Worm (Caenorhabditis elegans) whole organism, L1 larva: ENCODE data around the gene T19H5.4.

Experiments used
- C04F5.9 ChIP-seq: sonication (generic microtip); optimal IDR thresholded peaks from 2 replicates; lab custom pipeline; 2016; ENCODE audit warnings: missing genetic modification characterization, missing compliant biosample characterization
- C16A3.4 ChIP-seq: fragments of 150-350 bp; optimal IDR thresholded peaks from 2 replicates; lab custom pipeline; 2014; ENCODE audit warnings: missing biosample characterization, missing genetic modification characterization
- C34B4.2 ChIP-seq: sonication (generic microtip); optimal IDR thresholded peaks from 2 replicates; lab custom pipeline; 2017; ENCODE audit warnings: mild to moderate bottlenecking, missing genetic modification characterization, missing compliant biosample characterization
- F16B12.6 ChIP-seq: fragments of 150-350 bp; optimal IDR thresholded peaks from 2 replicates; lab custom pipeline; 2014; ENCODE audit warnings: missing biosample characterization, missing genetic modification characterization
- Y116A8C.19 ChIP-seq: sonication (generic microtip); optimal IDR thresholded peaks from 2 replicates; lab custom pipeline; 2016; ENCODE audit warnings: missing compliant biosample characterization, missing genetic modification characterization, borderline replicate concordance
- aha-1 ChIP-seq: fragments of 150-350 bp; optimal IDR thresholded peaks from 2 replicates; lab custom pipeline; 2014; ENCODE audit warnings: missing biosample characterization, missing genetic modification characterization
- alr-1 ChIP-seq: fragments of 200-800 bp; sonication (Bioruptor generic); optimal IDR thresholded peaks from 2 replicates; lab custom pipeline; 2018; ENCODE audit warnings: borderline replicate concordance, mild to moderate bottlenecking, missing genetic modification characterization, missing compliant biosample characterization
- aly-2 ChIP-seq: fragments of 150-350 bp; optimal IDR thresholded peaks from 2 replicates; lab custom pipeline; 2014; ENCODE audit warnings: missing biosample characterization, missing genetic modification characterization
- ama-1 ChIP-seq: fragments of 150-350 bp; optimal IDR thresholded peaks from 2 replicates; lab custom pipeline; 2014
- ceh-63 ChIP-seq: fragments of 200-800 bp; sonication (Bioruptor generic); optimal IDR thresholded peaks from 2 replicates; lab custom pipeline; 2018; ENCODE audit warnings: mild to moderate bottlenecking, missing genetic modification characterization, missing compliant biosample characterization
- ceh-8 ChIP-seq: fragments of 200-800 bp; sonication (Bioruptor generic); optimal IDR thresholded peaks from 2 replicates; lab custom pipeline; 2018; ENCODE audit warnings: mild to moderate bottlenecking, missing genetic modification characterization, moderate library complexity, missing compliant biosample characterization
- ceh-88 ChIP-seq: fragments of 200-800 bp; sonication (Bioruptor generic); IDR thresholded peaks from 2 replicates; pipeline ENCODE4 v1.3.6; 2022; ENCODE audit warnings: missing genetic modification characterization, missing compliant biosample characterization
- ceh-90 ChIP-seq: sonication (generic microtip); optimal IDR thresholded peaks from 2 replicates; lab custom pipeline; 2016; ENCODE audit warnings: missing genetic modification characterization, missing compliant biosample characterization
- efl-1 ChIP-seq, 4 experiments: fragments of 150-350 bp; optimal IDR thresholded peaks in 3 of 4; peaks in 1 of 4; 1 replicate in 1 of 4; 2 replicates in 3 of 4; lab custom pipeline; 2014; ENCODE audit warnings: missing biosample characterization in 2 of 4, missing genetic modification characterization in 2 of 4, missing genetic modification reagents in 2 of 4
- efl-3 ChIP-seq: fragments of 200-800 bp; sonication (Bioruptor generic); optimal IDR thresholded peaks from 2 replicates; lab custom pipeline; 2018; ENCODE audit warnings: mild to moderate bottlenecking, missing genetic modification characterization, missing compliant biosample characterization
- egl-27 ChIP-seq, 2 experiments: fragments of 150-350 bp in 1 of 2; sonication (generic microtip); optimal IDR thresholded peaks; 3 replicates each; lab custom pipeline; 2017 to 2018; ENCODE audit warnings: missing biosample characterization in 2 of 2, missing genetic modification characterization in 2 of 2, missing genetic modification reagents in 2 of 2
- elt-3 ChIP-seq, 6 experiments: fragments of 150-350 bp in 1 of 6; sonication (generic microtip); optimal IDR thresholded peaks; 2 replicates each; lab custom pipeline; 2017 to 2018; ENCODE audit warnings: missing biosample characterization in 6 of 6, missing genetic modification characterization in 6 of 6, inconsistent platforms in 1 of 6
- ets-5 ChIP-seq: fragments of 200-800 bp; sonication (Bioruptor generic); IDR thresholded peaks from 2 replicates; pipeline ENCODE4 v1.3.6; 2022; ENCODE audit warnings: missing genetic modification characterization, missing compliant biosample characterization
- fkh-10 ChIP-seq: sonication (generic microtip); optimal IDR thresholded peaks from 2 replicates; lab custom pipeline; 2017; ENCODE audit warnings: missing biosample characterization, missing genetic modification reagents, missing genetic modification characterization
- grh-1 ChIP-seq: fragments of 200-800 bp; sonication (Bioruptor generic); IDR thresholded peaks from 2 replicates; pipeline ENCODE4 v1.3.6; 2022; ENCODE audit warnings: missing genetic modification reagents, missing genetic modification characterization, missing compliant biosample characterization
- hpl-2 ChIP-seq: fragments of 150-350 bp; optimal IDR thresholded peaks from 2 replicates; lab custom pipeline; 2014; ENCODE audit warnings: missing biosample characterization, missing genetic modification reagents, missing genetic modification characterization
- irx-1 ChIP-seq: sonication (generic microtip); optimal IDR thresholded peaks from 2 replicates; lab custom pipeline; 2016; ENCODE audit warnings: missing genetic modification characterization, missing compliant biosample characterization
- isw-1 ChIP-seq: fragments of 200-800 bp; sonication (Bioruptor generic); IDR thresholded peaks from 2 replicates; pipeline ENCODE4 v1.3.6; 2022; ENCODE audit warnings: missing genetic modification characterization, missing compliant biosample characterization
- lin-14 ChIP-seq: fragments of 200-800 bp; sonication (Bioruptor generic); optimal IDR thresholded peaks from 2 replicates; lab custom pipeline; 2018; ENCODE audit warnings: mild to moderate bottlenecking, missing genetic modification characterization, moderate library complexity, missing compliant biosample characterization
- lin-35 ChIP-seq, 2 experiments: fragments of 150-350 bp; optimal IDR thresholded peaks; 2 replicates each; lab custom pipeline; 2014; ENCODE audit warnings: missing biosample characterization in 2 of 2, missing genetic modification characterization in 2 of 2, missing genetic modification reagents in 2 of 2
- lin-39 ChIP-seq: fragments of 150-350 bp; optimal IDR thresholded peaks from 2 replicates; lab custom pipeline; 2014; ENCODE audit warnings: missing biosample characterization, missing genetic modification reagents, missing genetic modification characterization
- lsy-2 ChIP-seq, 2 experiments: fragments of 150-350 bp; optimal IDR thresholded peaks; 2 replicates each; lab custom pipeline; 2014; ENCODE audit warnings: missing biosample characterization in 2 of 2, missing genetic modification characterization in 2 of 2
- mab-9 ChIP-seq: fragments of 200-800 bp; sonication (Bioruptor generic); IDR thresholded peaks from 2 replicates; pipeline ENCODE4 v1.3.6; 2022; ENCODE audit warnings: missing genetic modification reagents, missing genetic modification characterization, missing compliant biosample characterization
- mep-1 ChIP-seq: fragments of 150-350 bp; optimal IDR thresholded peaks from 2 replicates; lab custom pipeline; 2014; ENCODE audit warnings: missing biosample characterization, missing genetic modification characterization
- nhr-19 ChIP-seq: fragments of 200-800 bp; sonication (Bioruptor generic); conservative IDR thresholded peaks from 2 replicates; pipeline ENCODE4 v1.3.6; 2022; ENCODE audit warnings: missing genetic modification characterization, missing compliant biosample characterization
- nhr-20 ChIP-seq: sonication (generic microtip); optimal IDR thresholded peaks from 2 replicates; lab custom pipeline; 2016; ENCODE audit warnings: mild to moderate bottlenecking, missing genetic modification characterization, missing compliant biosample characterization
- nhr-237 ChIP-seq: fragments of 150-350 bp; optimal IDR thresholded peaks from 2 replicates; lab custom pipeline; 2014; ENCODE audit warnings: missing biosample characterization, missing genetic modification characterization
- nhr-71 ChIP-seq: sonication (generic microtip); optimal IDR thresholded peaks from 2 replicates; lab custom pipeline; 2016; ENCODE audit warnings: mild to moderate bottlenecking, missing genetic modification characterization, moderate library complexity, missing compliant biosample characterization
- nhr-76 ChIP-seq: sonication (generic microtip); optimal IDR thresholded peaks from 2 replicates; lab custom pipeline; 2017; ENCODE audit warnings: missing biosample characterization, missing genetic modification characterization
- nhr-77 ChIP-seq: fragments of 150-350 bp; optimal IDR thresholded peaks from 2 replicates; lab custom pipeline; 2014; ENCODE audit warnings: missing biosample characterization, missing genetic modification characterization
- pag-3 ChIP-seq: sonication (generic microtip); optimal IDR thresholded peaks from 2 replicates; lab custom pipeline; 2017; ENCODE audit warnings: missing genetic modification characterization, mild to moderate bottlenecking, missing compliant biosample characterization, antibody characterized with exemption, borderline replicate concordance; ENCODE audit not compliant: insufficient read depth
- pax-3 ChIP-seq: fragments of 200-800 bp; sonication (Bioruptor generic); optimal IDR thresholded peaks from 2 replicates; lab custom pipeline; 2018; ENCODE audit warnings: mild to moderate bottlenecking, missing genetic modification characterization, moderate library complexity, missing compliant biosample characterization
- rnt-1 ChIP-seq: sonication (generic microtip); optimal IDR thresholded peaks from 2 replicates; lab custom pipeline; 2016; ENCODE audit warnings: mild to moderate bottlenecking, missing genetic modification characterization, moderate library complexity, missing compliant biosample characterization
- skn-1 ChIP-seq: fragments of 150-350 bp; optimal IDR thresholded peaks from 2 replicates; lab custom pipeline; 2014; ENCODE audit warnings: missing biosample characterization, missing genetic modification characterization
- snu-23 ChIP-seq: sonication (generic microtip); optimal IDR thresholded peaks from 2 replicates; lab custom pipeline; 2016; ENCODE audit warnings: missing genetic modification characterization, missing compliant biosample characterization
- sox-4 ChIP-seq: sonication (generic microtip); optimal IDR thresholded peaks from 2 replicates; lab custom pipeline; 2016; ENCODE audit warnings: missing genetic modification characterization, missing compliant biosample characterization
- sup-37 ChIP-seq: fragments of 200-800 bp; sonication (Bioruptor generic); optimal IDR thresholded peaks from 2 replicates; lab custom pipeline; 2018; ENCODE audit warnings: mild to moderate bottlenecking, missing genetic modification characterization, missing compliant biosample characterization
- tlp-1 ChIP-seq: fragments of 150-350 bp; optimal IDR thresholded peaks from 2 replicates; lab custom pipeline; 2014; ENCODE audit warnings: missing biosample characterization, missing genetic modification characterization
- unc-130 ChIP-seq: fragments of 150-350 bp; optimal IDR thresholded peaks from 2 replicates; lab custom pipeline; 2017; ENCODE audit warnings: missing biosample characterization, missing genetic modification characterization, inconsistent platforms
- unc-30 ChIP-seq: sonication (generic microtip); optimal IDR thresholded peaks from 2 replicates; lab custom pipeline; 2017; ENCODE audit warnings: missing biosample characterization, missing genetic modification characterization
- unc-62 ChIP-seq: fragments of 150-350 bp; optimal IDR thresholded peaks from 2 replicates; lab custom pipeline; 2014; ENCODE audit warnings: missing biosample characterization, missing genetic modification reagents, missing genetic modification characterization
- unc-98 ChIP-seq: fragments of 200-800 bp; sonication (Bioruptor generic); IDR thresholded peaks from 2 replicates; pipeline ENCODE4 v1.3.6; 2022; ENCODE audit warnings: missing genetic modification characterization, missing compliant biosample characterization
- vab-15 ChIP-seq: sonication (generic microtip); optimal IDR thresholded peaks from 2 replicates; lab custom pipeline; 2017; ENCODE audit warnings: missing genotype, mild to moderate bottlenecking, missing genetic modification characterization, missing compliant biosample characterization
- xbp-1 ChIP-seq: sonication (generic microtip); optimal IDR thresholded peaks from 2 replicates; lab custom pipeline; 2016; ENCODE audit warnings: missing genetic modification characterization, missing compliant biosample characterization
- zag-1 ChIP-seq: fragments of 150-350 bp; optimal IDR thresholded peaks from 2 replicates; lab custom pipeline; 2014; ENCODE audit warnings: missing biosample characterization, missing genetic modification characterization
- ztf-4 ChIP-seq: fragments of 150-350 bp; optimal IDR thresholded peaks from 2 replicates; lab custom pipeline; 2014; ENCODE audit warnings: missing biosample characterization, missing genetic modification characterization

T19H5.4 gene

DNA sequence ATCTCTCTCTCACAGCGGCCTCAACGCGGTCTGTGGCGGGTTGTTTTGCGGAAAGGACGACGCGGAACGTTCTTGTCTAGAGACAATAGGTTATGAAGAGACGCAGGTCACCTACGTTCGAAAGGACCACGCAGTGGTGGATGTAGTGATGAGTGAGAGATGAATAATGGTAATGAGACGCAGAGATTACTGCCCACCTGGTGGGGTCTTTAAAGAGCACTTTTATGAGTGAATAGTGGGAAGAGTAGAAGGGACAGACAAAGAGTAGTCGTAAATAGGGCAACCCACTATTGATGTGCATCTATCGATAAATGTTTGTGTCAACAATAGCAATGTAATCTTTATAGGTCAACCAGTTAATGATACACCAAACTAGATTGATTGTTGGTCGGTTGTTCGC, 3.9 kb upstream of the T19H5.4 start:
- TF ChIP-seq ceh-90 (tag; lab: Kevin White, UChicago) = no peak
- no peak for TF ChIP-seq grh-1 (GFP tag; lab: Robert Waterston, UW)
- TF ChIP-seq nhr-20 = no peak
- TF ChIP-seq xbp-1 (tag; lab: Kevin White, UChicago) = no peak
- TF ChIP-seq unc-98 (GFP tag; lab: Robert Waterston, UW) = no peak
- no peak for TF ChIP-seq nhr-237 (tag; lab: Kevin White, UChicago)
- TF ChIP-seq aha-1 = no peak
- TF ChIP-seq nhr-19 = no peak
- TF ChIP-seq C04F5.9 (tag; lab: Kevin White, UChicago) = no peak
- TF ChIP-seq ama-1 (lab: Kevin White, UChicago) = no peak
- no peak for TF ChIP-seq sup-37 (GFP tag; lab: Kevin White, UChicago)
- TF ChIP-seq snu-23 (GFP tag; lab: Kevin White, UChicago) = no peak
- TF ChIP-seq rnt-1 (tag; lab: Kevin White, UChicago) = no peak
- TF ChIP-seq ztf-4 (tag; lab: Kevin White, UChicago) = no peak
- TF ChIP-seq alr-1 (tag; lab: Kevin White, UChicago) = no peak
- no peak for TF ChIP-seq sox-4
- no peak for TF ChIP-seq nhr-77 (tag; lab: Kevin White, UChicago)

DNA sequence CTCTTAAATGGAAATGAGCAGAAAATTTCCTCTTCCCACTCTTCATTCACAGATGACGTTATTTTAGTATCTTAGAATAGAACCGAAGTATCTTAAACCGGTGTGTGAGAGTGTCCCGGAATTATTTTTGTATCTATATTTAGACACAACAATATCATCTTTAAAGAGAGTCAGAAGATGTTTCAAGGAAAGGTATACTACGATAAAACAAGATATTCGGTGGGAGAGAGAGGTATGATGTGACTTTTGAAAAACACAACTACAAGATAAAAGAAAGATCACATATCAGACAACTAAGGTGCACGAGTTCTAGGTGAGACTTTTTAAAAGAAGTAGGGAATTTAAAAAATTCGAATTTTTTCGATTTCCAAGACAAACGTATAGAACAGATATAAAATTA, 3.4 kb upstream of the T19H5.4 start:
- TF ChIP-seq unc-130 (tag; lab: Kevin White, UChicago) = no peak
- TF ChIP-seq pag-3 (tag; lab: Kevin White, UChicago) = no peak
- TF ChIP-seq tlp-1 = no peak
- no peak for TF ChIP-seq C04F5.9 (tag; lab: Kevin White, UChicago)
- TF ChIP-seq nhr-20 = peak; percentile 61
- no peak for TF ChIP-seq ets-5 (GFP tag; lab: Robert Waterston, UW)
- TF ChIP-seq fkh-10 (GFP tag; lab: Kevin White, UChicago) = no peak
- TF ChIP-seq unc-98 (GFP tag; lab: Robert Waterston, UW) = no peak
- no peak for TF ChIP-seq snu-23 (GFP tag; lab: Kevin White, UChicago)
- no peak for TF ChIP-seq isw-1
- TF ChIP-seq C34B4.2 (tag; lab: Kevin White, UChicago) = no peak
- no peak for TF ChIP-seq unc-62
- TF ChIP-seq lsy-2 (tag; optimal IDR thresholded peaks at IDR 0.05; lab: Kevin White, UChicago) = peak in 1 of 2 experiments; percentile 24
- no peak for TF ChIP-seq rnt-1 (tag; lab: Kevin White, UChicago)
- no peak for TF ChIP-seq F16B12.6
- no peak for TF ChIP-seq mab-9 (GFP tag; lab: Robert Waterston, UW)
- no peak for TF ChIP-seq ceh-8
- TF ChIP-seq nhr-76 (tag; lab: Kevin White, UChicago) = no peak
- no peak for TF ChIP-seq efl-3 (GFP tag; lab: Kevin White, UChicago)
- no peak for TF ChIP-seq mep-1 (tag; lab: Kevin White, UChicago)
- no peak for TF ChIP-seq ama-1 (lab: Kevin White, UChicago)
- no peak for TF ChIP-seq ceh-88 (GFP tag; lab: Robert Waterston, UW)
- TF ChIP-seq egl-27 (tag; optimal IDR thresholded peaks at IDR 0.05; lab: Kevin White, UChicago) = no peak
- TF ChIP-seq C16A3.4 (tag; lab: Kevin White, UChicago) = no peak
- no peak for TF ChIP-seq ceh-63 (GFP tag; lab: Kevin White, UChicago)
- peak; percentile 54 for TF ChIP-seq nhr-71 (tag; lab: Kevin White, UChicago)
- no peak for TF ChIP-seq irx-1 (tag; lab: Kevin White, UChicago)
- TF ChIP-seq aly-2 (tag; lab: Kevin White, UChicago) = no peak
- no peak for TF ChIP-seq Y116A8C.19
- peak; percentile 21; the same call in 1 of the 2 replicates for TF ChIP-seq nhr-19
- peak; percentile 39 for TF ChIP-seq lin-14 (GFP tag; lab: Kevin White, UChicago)
- TF ChIP-seq elt-3 (tag; optimal IDR thresholded peaks at IDR 0.05; lab: Kevin White, UChicago) = no peak
- no peak for TF ChIP-seq unc-30 (tag; lab: Kevin White, UChicago)
- no peak for TF ChIP-seq efl-1 (optimal IDR thresholded peaks at IDR 0.05; lab: Kevin White, UChicago)
- no peak for TF ChIP-seq efl-1 (GFP tag; optimal IDR thresholded peaks at IDR 0.05 in 1 of 2; lab: Kevin White, UChicago)
- no peak for TF ChIP-seq aha-1
- no peak for TF ChIP-seq skn-1 (tag; lab: Kevin White, UChicago)
- no peak for TF ChIP-seq hpl-2 (GFP tag; lab: Kevin White, UChicago)
- no peak for TF ChIP-seq vab-15 (tag; lab: Kevin White, UChicago)
- no peak for TF ChIP-seq lin-35 (GFP tag; optimal IDR thresholded peaks at IDR 0.05; lab: Kevin White, UChicago)
- no peak for TF ChIP-seq zag-1
- TF ChIP-seq pax-3 (tag; lab: Kevin White, UChicago) = no peak
- TF ChIP-seq lin-39 (tag; lab: Kevin White, UChicago) = no peak
